Worm (Caenorhabditis elegans) whole organism, L4 larva: ENCODE results near the gene tig-2.

Source experiments
- F49E8.2 ChIP-seq: sonication (generic microtip); optimal IDR thresholded peaks from 2 replicates; lab custom pipeline; 2016; ENCODE audit warnings: missing compliant biosample characterization, mild to moderate bottlenecking, missing genetic modification characterization, borderline replicate concordance
- T26A8.4 ChIP-seq: fragments of 200-800 bp; sonication (Bioruptor generic); IDR thresholded peaks from 2 replicates; pipeline ENCODE4 v1.3.6; 2022; ENCODE audit warnings: missing genetic modification characterization, missing compliant biosample characterization
- Y105C5A.15 ChIP-seq: fragments of 200-800 bp; sonication (Bioruptor generic); IDR thresholded peaks from 2 replicates; pipeline ENCODE4 v1.3.6; 2022; ENCODE audit warnings: missing genetic modification characterization, missing compliant biosample characterization
- Y5F2A.4 ChIP-seq: fragments of 200-800 bp; sonication (Bioruptor generic); optimal IDR thresholded peaks from 2 replicates; lab custom pipeline; 2018; ENCODE audit warnings: mild to moderate bottlenecking, missing genetic modification characterization, missing compliant biosample characterization
- Y75B8A.6 ChIP-seq: fragments of 200-800 bp; sonication (Bioruptor generic); IDR thresholded peaks from 2 replicates; pipeline ENCODE4 v1.3.6; 2022; ENCODE audit warnings: missing genetic modification reagents, missing genetic modification characterization, missing compliant biosample characterization
- aha-1 ChIP-seq: fragments of 150-350 bp; peaks from one replicate; lab custom pipeline; 2014; ENCODE audit warnings: missing biosample characterization, missing genetic modification characterization
- ama-1 ChIP-seq: fragments of 150-350 bp; optimal IDR thresholded peaks from 2 replicates; lab custom pipeline; 2014; ENCODE audit warnings: inconsistent platforms, mixed read lengths
- arid-1 ChIP-seq: fragments of 200-800 bp; sonication (Bioruptor generic); conservative IDR thresholded peaks from 2 replicates; pipeline ENCODE4 v1.3.6; 2022; ENCODE audit warnings: missing genetic modification reagents, missing genetic modification characterization, missing compliant biosample characterization
- daf-12 ChIP-seq: fragments of 150-350 bp; optimal IDR thresholded peaks from 2 replicates; lab custom pipeline; 2014; ENCODE audit warnings: missing biosample characterization, missing genetic modification reagents, missing genetic modification characterization
- daf-16 ChIP-seq, 3 experiments: sonication (generic microtip); optimal IDR thresholded peaks; 2 replicates each; lab custom pipeline; 2016 to 2017; ENCODE audit warnings: missing genetic modification characterization in 3 of 3, missing genetic modification reagents in 3 of 3, mild to moderate bottlenecking in 2 of 3, missing compliant biosample characterization in 2 of 3, missing biosample characterization in 1 of 3, moderate library complexity in 1 of 3
- dmd-6 ChIP-seq: fragments of 200-800 bp; sonication (Bioruptor generic); IDR thresholded peaks from 2 replicates; pipeline ENCODE4 v1.3.6; 2022; ENCODE audit warnings: missing genetic modification reagents, missing genetic modification characterization, missing compliant biosample characterization
- dmd-9 ChIP-seq: fragments of 200-800 bp; sonication (Bioruptor generic); IDR thresholded peaks from 2 replicates; pipeline ENCODE4 v1.3.6; 2022; ENCODE audit warnings: missing genetic modification reagents, missing genetic modification characterization, missing compliant biosample characterization
- dve-1 ChIP-seq: sonication (generic microtip); optimal IDR thresholded peaks from 2 replicates; lab custom pipeline; 2017; ENCODE audit warnings: antibody characterized with exemption, mild to moderate bottlenecking, missing genetic modification characterization, missing compliant biosample characterization; ENCODE audit not compliant: insufficient read depth
- egl-27 ChIP-seq: sonication (generic microtip); optimal IDR thresholded peaks from 3 replicates; lab custom pipeline; 2017; ENCODE audit warnings: missing biosample characterization, missing genetic modification reagents, missing genetic modification characterization
- fkh-10 ChIP-seq: fragments of 150-350 bp; optimal IDR thresholded peaks from 2 replicates; lab custom pipeline; 2014; ENCODE audit warnings: missing biosample characterization, missing genetic modification reagents, missing genetic modification characterization
- lin-13 ChIP-seq: fragments of 150-350 bp; optimal IDR thresholded peaks from 2 replicates; lab custom pipeline; 2014; ENCODE audit warnings: missing biosample characterization, missing genetic modification reagents, missing genetic modification characterization
- lin-39 ChIP-seq: fragments of 150-350 bp; optimal IDR thresholded peaks from 2 replicates; lab custom pipeline; 2014; ENCODE audit warnings: missing biosample characterization, missing genetic modification reagents, missing genetic modification characterization
- lir-3 ChIP-seq: sonication (generic microtip); optimal IDR thresholded peaks from 2 replicates; lab custom pipeline; 2016; ENCODE audit warnings: mild to moderate bottlenecking, missing genetic modification characterization, missing compliant biosample characterization
- madf-5 ChIP-seq, 2 experiments: fragments of 200-800 bp; sonication (Bioruptor generic); IDR thresholded peaks; 2 replicates each; pipeline ENCODE4 v1.3.6; 2022; ENCODE audit warnings: missing compliant biosample characterization in 2 of 2, missing genetic modification characterization in 2 of 2
- mdl-1 ChIP-seq, 2 experiments: fragments of 150-350 bp in 1 of 2; sonication (generic microtip) in 1 of 2; optimal IDR thresholded peaks; 2 replicates each; lab custom pipeline; 2014 to 2017; ENCODE audit warnings: missing biosample characterization in 2 of 2, missing genetic modification characterization in 2 of 2
- mep-1 ChIP-seq: fragments of 150-350 bp; sonication (generic microtip); optimal IDR thresholded peaks from 3 replicates; lab custom pipeline; 2014; ENCODE audit warnings: missing biosample characterization, missing genetic modification characterization
- mxl-2 ChIP-seq: fragments of 200-800 bp; sonication (Bioruptor generic); conservative IDR thresholded peaks from 2 replicates; pipeline ENCODE4 v1.3.6; 2022; ENCODE audit warnings: missing genetic modification reagents, missing genetic modification characterization, missing compliant biosample characterization
- mxl-3 ChIP-seq: fragments of 200-800 bp; sonication (Bioruptor generic); optimal IDR thresholded peaks from 2 replicates; lab custom pipeline; 2018; ENCODE audit warnings: mild to moderate bottlenecking, missing genetic modification characterization, missing compliant biosample characterization
- nhr-111 ChIP-seq: fragments of 200-800 bp; sonication (Bioruptor generic); optimal IDR thresholded peaks from 2 replicates; lab custom pipeline; 2018; ENCODE audit warnings: mild to moderate bottlenecking, missing genetic modification characterization, missing compliant biosample characterization
- nhr-237 ChIP-seq: sonication (generic microtip); optimal IDR thresholded peaks from 2 replicates; lab custom pipeline; 2017; ENCODE audit warnings: missing biosample characterization, missing genetic modification characterization
- nhr-28 ChIP-seq: fragments of 150-350 bp; optimal IDR thresholded peaks from 2 replicates; lab custom pipeline; 2014; ENCODE audit warnings: missing biosample characterization, missing genetic modification characterization
- nhr-42 ChIP-seq: fragments of 200-800 bp; sonication (Bioruptor generic); IDR thresholded peaks from 2 replicates; pipeline ENCODE4 v1.3.6; 2022; ENCODE audit warnings: missing genetic modification characterization, missing compliant biosample characterization
- php-3 ChIP-seq: fragments of 200-800 bp; sonication (Bioruptor generic); IDR thresholded peaks from 2 replicates; pipeline ENCODE4 v1.3.6; 2022; ENCODE audit warnings: missing genetic modification reagents, missing genetic modification characterization, missing compliant biosample characterization
- pqm-1 ChIP-seq: sonication (generic microtip); optimal IDR thresholded peaks from 2 replicates; lab custom pipeline; 2017; ENCODE audit warnings: missing biosample characterization, missing genetic modification characterization
- spr-3 ChIP-seq: fragments of 200-800 bp; sonication (Bioruptor generic); optimal IDR thresholded peaks from 2 replicates; lab custom pipeline; 2018; ENCODE audit warnings: mild to moderate bottlenecking, missing genetic modification characterization, missing compliant biosample characterization
- tra-1 ChIP-seq: fragments of 200-800 bp; sonication (Bioruptor generic); IDR thresholded peaks from 2 replicates; pipeline ENCODE4 v1.3.6; 2022; ENCODE audit warnings: missing genetic modification reagents, missing genetic modification characterization, missing compliant biosample characterization
- unc-62 ChIP-seq, 3 experiments: fragments of 150-350 bp in 1 of 3; sonication (generic microtip); optimal IDR thresholded peaks in 2 of 3; peaks in 1 of 3; 1 replicate in 1 of 3; 2 replicates in 2 of 3; lab custom pipeline; 2014 to 2017; ENCODE audit warnings: missing biosample characterization in 3 of 3, missing genetic modification characterization in 3 of 3, missing genetic modification reagents in 3 of 3, missing genotype in 1 of 3
- vab-7 ChIP-seq: fragments of 200-800 bp; sonication (Bioruptor generic); IDR thresholded peaks from 2 replicates; pipeline ENCODE4 v1.3.6; 2022; ENCODE audit warnings: missing genetic modification reagents, missing genetic modification characterization, missing compliant biosample characterization
- zag-1 ChIP-seq: fragments of 150-350 bp; optimal IDR thresholded peaks from 2 replicates; lab custom pipeline; 2014; ENCODE audit warnings: missing biosample characterization, missing genetic modification characterization
- zip-2 ChIP-seq: fragments of 150-350 bp; optimal IDR thresholded peaks from 2 replicates; lab custom pipeline; 2014; ENCODE audit warnings: missing biosample characterization, missing genetic modification characterization

The tig-2 gene

ce11 chrV:4719965-4720364, 10.0 kb downstream of the tig-2 start, which contains the start of gene prx-6:
TSS of gene prx-6 (minus strand) at chrV:4720093.
- TF ChIP-seq pqm-1 (tag; lab: Kevin White, UChicago) = peak; percentile 56
- peak; percentile 92 for TF ChIP-seq nhr-28 (tag; lab: Kevin White, UChicago)
- TF ChIP-seq daf-16 (GFP tag; optimal IDR thresholded peaks at IDR 0.05; lab: Kevin White, UChicago) = no peak
- peak; percentile 35 for TF ChIP-seq daf-16 (tag; optimal IDR thresholded peaks at IDR 0.05; lab: Kevin White, UChicago)
- peak; percentile 50 for TF ChIP-seq dmd-6 (GFP tag; lab: Robert Waterston, UW)
- no peak for TF ChIP-seq unc-62 (GFP tag; optimal IDR thresholded peaks at IDR 0.05 in 1 of 2; lab: Kevin White, UChicago)
- TF ChIP-seq unc-62 (tag; optimal IDR thresholded peaks at IDR 0.05; lab: Kevin White, UChicago) = no peak
- TF ChIP-seq mdl-1 (tag; optimal IDR thresholded peaks at IDR 0.05; lab: Kevin White, UChicago) = peak in 1 of 2 experiments; percentile 29
- no peak for TF ChIP-seq lir-3 (tag; lab: Kevin White, UChicago)
- TF ChIP-seq dve-1 (tag; lab: Kevin White, UChicago) = peak; percentile 75
- peak; percentile 30 for TF ChIP-seq mxl-3 (GFP tag; lab: Kevin White, UChicago)
- TF ChIP-seq daf-12 (tag; lab: Kevin White, UChicago) = no peak
- TF ChIP-seq aha-1 (tag; lab: Kevin White, UChicago) = peak; percentile 61

ce11 chrV:4710464-4710863, 19.5 kb downstream of the tig-2 start, which contains the start of gene oac-24:
TSS of gene oac-24 (plus strand) at chrV:4710764.
- no peak for TF ChIP-seq madf-5 (GFP tag; IDR thresholded peaks at IDR 0.05; lab: Robert Waterston, UW)
- TF ChIP-seq pqm-1 (tag; lab: Kevin White, UChicago) = no peak
- TF ChIP-seq mep-1 = no peak
- TF ChIP-seq nhr-237 = no peak
- TF ChIP-seq Y105C5A.15 (GFP tag; lab: Robert Waterston, UW) = no peak
- no peak for TF ChIP-seq Y75B8A.6 (GFP tag; lab: Robert Waterston, UW)
- TF ChIP-seq zip-2 (tag; lab: Kevin White, UChicago) = no peak
- no peak for TF ChIP-seq lin-39 (tag; lab: Kevin White, UChicago)
- TF ChIP-seq nhr-111 (GFP tag; lab: Kevin White, UChicago) = no peak
- TF ChIP-seq dve-1 (tag; lab: Kevin White, UChicago) = no peak

ce11 chrV:4707646-4708045, 22.3 kb downstream of the tig-2 start:
- TF ChIP-seq vab-7 (GFP tag; lab: Robert Waterston, UW) (no peak), F49E8.2 (no peak), php-3 (GFP tag; lab: Robert Waterston, UW) (no peak), spr-3 (GFP tag; lab: Kevin White, UChicago) (no peak), lin-13 (GFP tag; lab: Kevin White, UChicago) (no peak), arid-1 (GFP tag; lab: Robert Waterston, UW) (no peak), mxl-2 (GFP tag; lab: Robert Waterston, UW) (no peak), zag-1 (no peak), fkh-10 (no peak), ama-1 (lab: Kevin White, UChicago) (no peak), egl-27 (no peak), tra-1 (GFP tag; lab: Robert Waterston, UW) (no peak), Y5F2A.4 (GFP tag; lab: Kevin White, UChicago) (no peak)

- no peak for TF ChIP-seq dve-1 (tag; lab: Kevin White, UChicago)
- TF ChIP-seq dmd-9 (GFP tag; lab: Robert Waterston, UW) = no peak
- no peak for TF ChIP-seq nhr-42
- TF ChIP-seq mdl-1 (tag; optimal IDR thresholded peaks at IDR 0.05; lab: Kevin White, UChicago) = no peak
- TF ChIP-seq T26A8.4 (GFP tag; lab: Robert Waterston, UW) = no peak
Measured at ce11 chrV:4700189-4700588, 29.8 kb downstream of the tig-2 start, which contains the start of gene ZC266.1. TSS of gene ZC266.1 (minus strand) at chrV:4700289.
